Fruit fly (Drosophila melanogaster): ENCODE measurements around the gene Pur-alpha.

Gene Pur-alpha

dm6 chr4:557879-558202 is at the start of gene Pur-alpha:
Gene Pur-alpha (plus strand): TSS chr4:558016.
- TF ChIP-seq CG34367 (tag; optimal IDR thresholded peaks at IDR 0.05) = no peak
- TF ChIP-seq CG9948 (tag; optimal IDR thresholded peaks at IDR 0.05) = no peak
- no peak for TF ChIP-seq CG15710 (tag; optimal IDR thresholded peaks at IDR 0.05)
- no peak for TF ChIP-seq rn (GFP tag; IDR thresholded peaks at IDR 0.05)
- no peak for TF ChIP-seq Ets98B (GFP tag; IDR thresholded peaks at IDR 0.05)
- no peak for TF ChIP-seq CG8159 (tag; optimal IDR thresholded peaks at IDR 0.05)
- no peak for TF ChIP-seq CG17806 (tag; optimal IDR thresholded peaks at IDR 0.05)
- no peak for TF ChIP-seq EcR (GFP tag; optimal IDR thresholded peaks at IDR 0.05)
- no peak for TF ChIP-seq CG14655 (GFP tag; optimal IDR thresholded peaks at IDR 0.05)
- TF ChIP-seq CG8301 (tag; optimal IDR thresholded peaks at IDR 0.05) = no peak
- no peak for TF ChIP-seq CG4496 (GFP tag; IDR thresholded peaks at IDR 0.05)
- TF ChIP-seq Pif1B (GFP tag; optimal IDR thresholded peaks at IDR 0.05) = no peak
- no peak for TF ChIP-seq Pif1A (GFP tag; optimal IDR thresholded peaks at IDR 0.05)
- no peak for TF ChIP-seq CG10348 (GFP tag; IDR thresholded peaks at IDR 0.05)
- TF ChIP-seq CG13204 (GFP tag; optimal IDR thresholded peaks at IDR 0.05) = no peak
- no peak for TF ChIP-seq CG32121 (GFP tag; IDR thresholded peaks at IDR 0.05)
- TF ChIP-seq Snoo (tag; optimal IDR thresholded peaks at IDR 0.05) = no peak

dm6 chr4:508405-508955 is 49.3 kb upstream of the Pur-alpha start:
- peak; percentile 21 for TF ChIP-seq CG13204 (GFP tag; optimal IDR thresholded peaks at IDR 0.05)
- no peak for TF ChIP-seq CG12605 (GFP tag; IDR thresholded peaks at IDR 0.05)
- no peak for TF ChIP-seq CG8159 (tag; optimal IDR thresholded peaks at IDR 0.05)
- TF ChIP-seq CG34367 (tag; optimal IDR thresholded peaks at IDR 0.05) = no peak
- peak; percentile 21 for TF ChIP-seq EcR (GFP tag; optimal IDR thresholded peaks at IDR 0.05)
- TF ChIP-seq rn (GFP tag; IDR thresholded peaks at IDR 0.05) = no peak
- no peak for TF ChIP-seq CG32121 (GFP tag; IDR thresholded peaks at IDR 0.05)
- no peak for TF ChIP-seq CG14655 (GFP tag; optimal IDR thresholded peaks at IDR 0.05)
- no peak for TF ChIP-seq gl (tag; optimal IDR thresholded peaks at IDR 0.05)
- no peak for TF ChIP-seq CG8301 (tag; optimal IDR thresholded peaks at IDR 0.05)
- TF ChIP-seq Ets98B (GFP tag; IDR thresholded peaks at IDR 0.05) = no peak
- no peak for TF ChIP-seq CG4496 (GFP tag; IDR thresholded peaks at IDR 0.05)
- TF ChIP-seq CG10348 (GFP tag; IDR thresholded peaks at IDR 0.05) = no peak
- no peak for TF ChIP-seq Pif1A (GFP tag; optimal IDR thresholded peaks at IDR 0.05)
- TF ChIP-seq CG9948 (tag; optimal IDR thresholded peaks at IDR 0.05) = no peak
- TF ChIP-seq D1 (tag; optimal IDR thresholded peaks at IDR 0.05) = peak; percentile 62
- no peak for TF ChIP-seq fd96Ca (GFP tag; IDR thresholded peaks at IDR 0.05)
- TF ChIP-seq CG15710 (tag; optimal IDR thresholded peaks at IDR 0.05) = no peak
- TF ChIP-seq CG17806 (tag; optimal IDR thresholded peaks at IDR 0.05) = no peak
- TF ChIP-seq Snoo (tag; optimal IDR thresholded peaks at IDR 0.05) = no peak
- no peak for TF ChIP-seq Pif1B (GFP tag; optimal IDR thresholded peaks at IDR 0.05)

- TF ChIP-seq gl (tag; optimal IDR thresholded peaks at IDR 0.05) (no peak), CG13204 (GFP tag; optimal IDR thresholded peaks at IDR 0.05) (no peak), Ets98B (GFP tag; IDR thresholded peaks at IDR 0.05) (no peak), Pif1A (GFP tag; optimal IDR thresholded peaks at IDR 0.05) (no peak), CG4496 (GFP tag; IDR thresholded peaks at IDR 0.05) (no peak), CG10348 (GFP tag; IDR thresholded peaks at IDR 0.05) (no peak), CG12605 (GFP tag; IDR thresholded peaks at IDR 0.05) (no peak), CG15710 (tag; optimal IDR thresholded peaks at IDR 0.05) (no peak), Pif1B (GFP tag; optimal IDR thresholded peaks at IDR 0.05) (no peak), fd96Ca (GFP tag; IDR thresholded peaks at IDR 0.05) (no peak), CG14655 (GFP tag; optimal IDR thresholded peaks at IDR 0.05) (no peak)
These were observed 48.0 kb upstream of the Pur-alpha start for dm6 chr4:509853-510252.

- TF ChIP-seq gl (tag; optimal IDR thresholded peaks at IDR 0.05) = peak; percentile 28
- peak; percentile 52 for TF ChIP-seq CG13204 (GFP tag; optimal IDR thresholded peaks at IDR 0.05)
- no peak for TF ChIP-seq CG12605 (GFP tag; IDR thresholded peaks at IDR 0.05)
- TF ChIP-seq EcR (GFP tag; optimal IDR thresholded peaks at IDR 0.05) = peak; percentile 97
- no peak for TF ChIP-seq CG14655 (GFP tag; optimal IDR thresholded peaks at IDR 0.05)
- no peak for TF ChIP-seq CG15710 (tag; optimal IDR thresholded peaks at IDR 0.05)
- TF ChIP-seq CG32121 (GFP tag; IDR thresholded peaks at IDR 0.05) = no peak
These were observed 38.3 kb upstream of the Pur-alpha start for dm6 chr4:519421-519987.

- TF ChIP-seq CG34367 (tag; optimal IDR thresholded peaks at IDR 0.05) = no peak
- TF ChIP-seq D1 (tag; optimal IDR thresholded peaks at IDR 0.05) = peak; percentile 45
These were observed 3.1 kb upstream of the Pur-alpha start for dm6 chr4:554758-555157.

- no peak for TF ChIP-seq Snoo (tag; optimal IDR thresholded peaks at IDR 0.05)
- peak; percentile 29 for TF ChIP-seq Pif1B (GFP tag; optimal IDR thresholded peaks at IDR 0.05)
- TF ChIP-seq Pif1A (GFP tag; optimal IDR thresholded peaks at IDR 0.05) = peak; percentile 2
- TF ChIP-seq CG8159 (tag; optimal IDR thresholded peaks at IDR 0.05) = no peak
- peak; percentile 53 for TF ChIP-seq EcR (GFP tag; optimal IDR thresholded peaks at IDR 0.05)
- TF ChIP-seq CG17806 (tag; optimal IDR thresholded peaks at IDR 0.05) = no peak
- no peak for TF ChIP-seq CG15710 (tag; optimal IDR thresholded peaks at IDR 0.05)
- TF ChIP-seq D1 (tag; optimal IDR thresholded peaks at IDR 0.05) = peak; percentile 11
- no peak for TF ChIP-seq CG4496 (GFP tag; IDR thresholded peaks at IDR 0.05)
These were observed 529 bp upstream of the Pur-alpha start, which contains the start of gene Tdg for dm6 chr4:557095-557878. Gene Tdg (minus strand): TSS chr4:557854.

Measured in whole organism, pupa.